Fruit fly (Drosophila melanogaster): ENCODE measurements around the gene alt.

Gene alt

DNA sequence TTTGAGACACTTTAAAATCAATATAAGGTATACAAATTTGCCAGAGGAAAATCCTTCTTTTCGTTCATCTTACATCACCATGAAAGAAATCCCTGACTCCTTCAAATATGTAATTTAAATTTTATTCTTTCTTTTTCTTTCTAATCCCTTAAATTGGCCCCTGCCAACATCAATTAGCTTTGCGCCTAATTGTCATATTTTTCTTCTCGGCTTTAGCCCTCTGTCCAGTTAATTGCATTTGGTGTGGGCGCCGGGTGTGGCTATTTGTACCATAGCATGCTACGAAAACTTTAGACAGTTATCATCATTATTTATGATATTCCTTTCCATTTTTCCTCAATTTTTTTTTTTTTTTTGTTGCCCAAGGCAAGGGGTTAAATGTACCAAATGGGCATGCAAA lies 51.9 kb downstream of the alt start, which contains the start of gene CG43175 (continued):
- TF ChIP-seq CG1603 (tag; optimal IDR thresholded peaks at IDR 0.05) = no peak
- no peak for TF ChIP-seq Side (GFP tag; optimal IDR thresholded peaks at IDR 0.05)

DNA sequence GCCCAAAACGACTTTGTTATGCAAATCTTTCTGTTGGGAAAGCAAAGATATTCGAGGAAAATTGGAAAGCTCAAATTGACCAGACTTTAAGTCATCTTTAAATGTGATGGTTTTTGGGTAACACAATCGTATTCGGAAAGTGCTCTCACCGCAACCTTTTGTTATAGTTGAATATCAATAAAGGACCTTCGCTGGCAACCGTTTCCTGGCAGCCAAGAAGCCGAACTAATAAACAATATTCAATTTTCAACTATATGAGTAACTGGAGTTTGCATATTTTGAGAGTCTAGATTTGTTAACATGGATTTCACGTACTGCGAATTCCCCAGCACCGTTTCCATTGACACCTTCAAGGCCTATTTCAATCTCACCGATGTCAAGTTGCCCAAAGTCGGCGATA lies 55.5 kb downstream of the alt start, which contains the start of gene CG14325:
Gene CG14325 (plus strand): TSS at position 301 of the 400 bp plus-strand sequence.
- TF ChIP-seq Spps (tag; optimal IDR thresholded peaks at IDR 0.05) (no peak), CG7839 (tag; optimal IDR thresholded peaks at IDR 0.05) (no peak), Doc3 (GFP tag; IDR thresholded peaks at IDR 0.05; ENCODE audit: partially characterized antibody) (no peak), NC2β (GFP tag; optimal IDR thresholded peaks at IDR 0.05) (no peak), lov (optimal IDR thresholded peaks at IDR 0.05) (no peak), lov (GFP tag; IDR thresholded peaks at IDR 0.05) (no peak), CG34376 (GFP tag; optimal IDR thresholded peaks at IDR 0.05) (no peak), Hmr (GFP tag; optimal IDR thresholded peaks at IDR 0.05) (no peak), CG12071 (GFP tag; optimal IDR thresholded peaks at IDR 0.05) (no peak)

DNA sequence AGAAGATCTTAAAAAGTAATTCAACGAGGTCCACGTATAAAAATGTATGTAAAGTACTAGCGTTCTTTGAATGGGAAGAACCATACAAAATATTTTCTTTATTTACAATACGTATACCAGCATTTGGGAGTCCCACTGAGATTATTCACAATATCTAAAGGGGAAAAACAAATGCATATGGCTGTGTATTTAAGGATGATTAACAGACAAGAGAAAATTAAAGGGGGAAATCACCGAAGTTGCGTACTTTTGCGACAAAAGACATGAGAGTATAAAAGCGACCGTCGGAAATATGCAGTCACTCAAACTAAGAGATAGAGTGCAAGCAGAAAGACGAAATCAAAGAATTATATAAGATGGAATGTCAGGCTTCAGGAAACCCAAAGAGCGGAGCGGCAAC lies 57.3 kb downstream of the alt start, which contains the start of gene AttD:
Gene AttD (plus strand): TSS at position 301 of the 400 bp plus-strand sequence.
- no peak for TF ChIP-seq Pdp1 (GFP tag; optimal IDR thresholded peaks at IDR 0.05)
- TF ChIP-seq CG16813 (GFP tag; IDR thresholded peaks at IDR 0.05; ENCODE audit: partially characterized antibody) = no peak
- TF ChIP-seq dysf (GFP tag; IDR thresholded peaks at IDR 0.05) = no peak
- no peak for TF ChIP-seq CG43689 (GFP tag; IDR thresholded peaks at IDR 0.05)
- TF ChIP-seq Ets97D (GFP tag; optimal IDR thresholded peaks at IDR 0.05) = no peak
- no peak for TF ChIP-seq CG3847 (GFP tag; IDR thresholded peaks at IDR 0.05)
- TF ChIP-seq CG10274 (GFP tag; optimal IDR thresholded peaks at IDR 0.05) = no peak
- TF ChIP-seq CG15073 (GFP tag; optimal IDR thresholded peaks at IDR 0.05) = no peak
- no peak for TF ChIP-seq CG2199 (GFP tag; IDR thresholded peaks at IDR 0.05)
- no peak for TF ChIP-seq esg (GFP tag; conservative IDR thresholded peaks at IDR 0.05)
- no peak for TF ChIP-seq CG17385 (GFP tag; optimal IDR thresholded peaks at IDR 0.05)
- no peak for TF ChIP-seq Sry-δ (GFP tag; optimal IDR thresholded peaks at IDR 0.05)
- TF ChIP-seq ERR (GFP tag; optimal IDR thresholded peaks at IDR 0.05) = no peak
- no peak for TF ChIP-seq vvl (GFP tag; IDR thresholded peaks at IDR 0.05)
- TF ChIP-seq slbo (GFP tag; IDR thresholded peaks at IDR 0.05) = no peak
- no peak for TF ChIP-seq shn (GFP tag; optimal IDR thresholded peaks at IDR 0.05)
- TF ChIP-seq sob (GFP tag; IDR thresholded peaks at IDR 0.05) = no peak
- no peak for TF ChIP-seq CG1832 (GFP tag; optimal IDR thresholded peaks at IDR 0.05)

DNA sequence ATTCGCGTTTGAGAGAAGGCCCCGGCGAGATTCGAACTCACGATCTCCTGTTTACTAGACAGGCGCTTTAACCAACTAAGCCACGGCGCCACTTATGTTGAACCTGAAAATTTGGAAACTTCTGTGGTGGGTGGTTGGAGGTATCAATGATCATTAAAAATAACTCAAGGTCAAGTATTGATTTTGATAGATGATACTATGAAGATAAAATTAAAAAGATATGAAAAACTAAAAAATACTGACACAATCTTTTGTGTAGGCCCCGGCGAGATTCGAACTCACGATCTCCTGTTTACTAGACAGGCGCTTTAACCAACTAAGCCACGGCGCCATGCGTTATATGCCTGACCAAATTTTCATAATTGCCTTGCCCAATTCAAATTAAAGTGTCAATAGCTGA lies 57.8 kb downstream of the alt start:
- TF ChIP-seq CG16813 (GFP tag; IDR thresholded peaks at IDR 0.05; ENCODE audit: partially characterized antibody) = peak; percentile 85
- TF ChIP-seq klu (GFP tag; IDR thresholded peaks at IDR 0.05) = no peak
- peak; percentile 61; the same call in 1 of the 2 replicates for TF ChIP-seq sna (GFP tag; IDR thresholded peaks at IDR 0.05; ENCODE audit: partially characterized antibody)
- TF ChIP-seq knrl (GFP tag; IDR thresholded peaks at IDR 0.05; ENCODE audit: partially characterized antibody) = peak; percentile 60; the same call in 1 of the 3 replicates
- TF ChIP-seq so (GFP tag; IDR thresholded peaks at IDR 0.05) = peak; percentile 84; the same call in 2 of the 3 replicates
- no peak for TF ChIP-seq Ets65A (GFP tag)
- TF ChIP-seq CG42726 (GFP tag; IDR thresholded peaks at IDR 0.05; ENCODE audit: partially characterized antibody) = peak; percentile 69; the same call in 1 of the 2 replicates
- no peak for TF ChIP-seq esg (GFP tag; conservative IDR thresholded peaks at IDR 0.05)
- peak; percentile 69 for TF ChIP-seq vnd (GFP tag; IDR thresholded peaks at IDR 0.05; ENCODE audit: partially characterized antibody)
- TF ChIP-seq ftz-f1 (GFP tag; optimal IDR thresholded peaks at IDR 0.05) = peak; percentile 31
- peak; percentile 29; the same call in 2 of the 3 replicates for TF ChIP-seq CG34224 (GFP tag; IDR thresholded peaks at IDR 0.05; ENCODE audit: partially characterized antibody)
- 0 out of 3 replicates have a peak, but pooled peaks have one; percentile 37 for TF ChIP-seq zen2 (GFP tag; IDR thresholded peaks at IDR 0.05; ENCODE audit: partially characterized antibody)
- TF ChIP-seq crc (GFP tag; optimal IDR thresholded peaks at IDR 0.05) = no peak
- TF ChIP-seq sens (GFP tag) = peak; percentile 82
- TF ChIP-seq Sox102F (GFP tag; optimal IDR thresholded peaks at IDR 0.05) = no peak
- TF ChIP-seq CG14860 (GFP tag; IDR thresholded peaks at IDR 0.05; ENCODE audit: partially characterized antibody) = peak; percentile 68
- TF ChIP-seq gem (tag; optimal IDR thresholded peaks at IDR 0.05) = no peak
- TF ChIP-seq aop (GFP tag; IDR thresholded peaks at IDR 0.05) = 0 out of 2 replicates have a peak, but pooled peaks have one; percentile 21
- no peak for TF ChIP-seq Awh (GFP tag; IDR thresholded peaks at IDR 0.05)
- TF ChIP-seq HLHmδ (GFP tag; optimal IDR thresholded peaks at IDR 0.05) = no peak
